Worm (Caenorhabditis elegans) whole organism, young adult: ENCODE results near the gene algn-8.

ENCODE experiments used
- F37B4.10 ChIP-seq: fragments of 200-800 bp; sonication (Bioruptor generic); IDR thresholded peaks from 2 replicates; pipeline ENCODE4 v1.3.6; 2022; ENCODE audit warnings: missing genetic modification characterization, missing compliant biosample characterization
- F49E8.2 ChIP-seq: sonication (generic microtip); optimal IDR thresholded peaks from 3 replicates; lab custom pipeline; 2017; ENCODE audit warnings: missing genetic modification characterization, mild to moderate bottlenecking, missing compliant biosample characterization, antibody characterized with exemption, moderate library complexity; ENCODE audit not compliant: insufficient read depth
- F52B5.7 ChIP-seq: sonication (generic microtip); optimal IDR thresholded peaks from 2 replicates; lab custom pipeline; 2016; ENCODE audit warnings: mild to moderate bottlenecking, missing genetic modification characterization, missing compliant biosample characterization
- T26A5.8 ChIP-seq: sonication (generic microtip); optimal IDR thresholded peaks from 2 replicates; lab custom pipeline; 2016; ENCODE audit warnings: missing genetic modification characterization, missing compliant biosample characterization
- lin-35 ChIP-seq, 3 experiments: fragments of 150-350 bp in 2 of 3; sonication (generic microtip) in 1 of 3; optimal IDR thresholded peaks; 2 replicates each; lab custom pipeline; 2014 to 2018; ENCODE audit warnings: missing biosample characterization in 3 of 3, missing genetic modification characterization in 3 of 3, missing genetic modification reagents in 3 of 3
- lir-1 ChIP-seq: fragments of 200-800 bp; sonication (Bioruptor generic); conservative IDR thresholded peaks from 2 replicates; pipeline ENCODE4 v1.3.6; 2022; ENCODE audit warnings: missing genetic modification reagents, missing genetic modification characterization, missing compliant biosample characterization
- unc-62 ChIP-seq: fragments of 150-350 bp; optimal IDR thresholded peaks from 2 replicates; lab custom pipeline; 2014; ENCODE audit warnings: missing biosample characterization, missing genetic modification reagents, missing genetic modification characterization

- TF ChIP-seq F49E8.2 (tag; lab: Kevin White, UChicago) (no peak), lir-1 (GFP tag; lab: Robert Waterston, UW) (no peak), lin-35 (GFP tag; optimal IDR thresholded peaks at IDR 0.05; lab: Kevin White, UChicago) (no peak), F37B4.10 (GFP tag; lab: Robert Waterston, UW) (no peak), T26A5.8 (no peak), unc-62 (GFP tag; lab: Kevin White, UChicago) (no peak), F52B5.7 (tag; lab: Kevin White, UChicago) (no peak)
These were observed 29.9 kb upstream of the algn-8 start, which contains the start of gene F26C11.4 for ce11 chrII:9916177-9916576.
